Worm (Caenorhabditis elegans): Measurements from ENCODE around the gene T13F3.6.

The T13F3.6 gene

DNA sequence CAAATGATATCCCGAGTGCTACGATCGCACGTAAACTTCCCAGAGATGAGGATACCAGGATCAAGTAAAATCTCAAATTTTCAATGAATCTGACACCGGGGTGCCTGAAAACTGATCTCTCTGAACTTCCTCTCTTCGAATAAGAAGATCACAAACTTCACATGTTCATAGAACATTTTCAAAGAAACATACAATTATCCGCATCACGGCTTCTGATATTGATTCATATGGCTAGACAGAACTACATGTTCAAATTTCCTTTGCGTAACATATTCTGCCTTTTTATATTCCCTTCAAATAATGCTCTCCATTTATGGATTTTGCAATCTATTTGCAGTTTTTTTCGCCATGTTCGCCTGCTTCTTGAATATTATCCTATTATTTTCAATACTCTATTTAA is 26.0 kb upstream of the T13F3.6 start, which contains the start of gene srbc-83:
srbc-83 (plus strand) TSS at position 301 of the 400 bp plus-strand sequence.
- TF ChIP-seq T22C8.4 (GFP tag; IDR thresholded peaks at IDR 0.05) (no peak), flt-1 (GFP tag; IDR thresholded peaks at IDR 0.05) (no peak), ztf-29 (GFP tag; IDR thresholded peaks at IDR 0.05) (no peak), ztf-23 (GFP tag; IDR thresholded peaks at IDR 0.05) (no peak), ref-1 (GFP tag; conservative IDR thresholded peaks at IDR 0.05) (no peak), med-1 (GFP tag; optimal IDR thresholded peaks at IDR 0.05; ENCODE audit: insufficient read depth) (no peak), klf-2 (GFP tag; conservative IDR thresholded peaks at IDR 0.05) (no peak), tab-1 (GFP tag; IDR thresholded peaks at IDR 0.05) (no peak), cog-1 (tag; optimal IDR thresholded peaks at IDR 0.05) (no peak)

DNA sequence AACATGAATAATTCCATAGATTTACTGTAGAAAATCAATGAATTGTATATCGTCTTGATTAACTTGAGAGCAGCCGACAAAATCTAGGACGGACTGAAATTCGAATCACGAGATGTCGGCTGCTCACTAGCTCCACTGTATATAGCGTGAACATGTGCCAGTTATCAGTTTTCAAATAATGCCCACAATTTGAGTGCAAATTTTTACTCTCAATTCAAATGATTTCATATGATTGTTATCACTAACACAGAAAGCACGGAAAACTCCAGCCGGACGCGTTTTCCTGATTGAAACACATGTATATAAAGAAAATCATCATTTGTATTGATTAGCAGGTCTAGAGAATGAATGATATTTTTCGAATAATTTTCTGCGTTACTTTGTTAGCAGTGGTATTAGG is 21.4 kb upstream of the T13F3.6 start, which contains the start of gene oac-5:
oac-5 (plus strand) TSS at position 301 of the 400 bp plus-strand sequence.
- TF ChIP-seq ref-1 (GFP tag; conservative IDR thresholded peaks at IDR 0.05) (no peak), klf-2 (GFP tag; conservative IDR thresholded peaks at IDR 0.05) (no peak), tab-1 (GFP tag; IDR thresholded peaks at IDR 0.05) (no peak), ztf-29 (GFP tag; IDR thresholded peaks at IDR 0.05) (no peak), med-1 (GFP tag; optimal IDR thresholded peaks at IDR 0.05; ENCODE audit: insufficient read depth) (no peak), T22C8.4 (GFP tag; IDR thresholded peaks at IDR 0.05) (no peak), ztf-23 (GFP tag; IDR thresholded peaks at IDR 0.05) (no peak), flt-1 (GFP tag; IDR thresholded peaks at IDR 0.05) (no peak), cog-1 (tag; optimal IDR thresholded peaks at IDR 0.05) (no peak)

- TF ChIP-seq ref-1 (GFP tag; conservative IDR thresholded peaks at IDR 0.05) = no peak
- no peak for TF ChIP-seq med-1 (GFP tag; optimal IDR thresholded peaks at IDR 0.05; ENCODE audit: insufficient read depth)
- no peak for TF ChIP-seq cog-1 (tag; optimal IDR thresholded peaks at IDR 0.05)
- no peak for TF ChIP-seq ztf-29 (GFP tag; IDR thresholded peaks at IDR 0.05)
- TF ChIP-seq flt-1 (GFP tag; IDR thresholded peaks at IDR 0.05) = no peak
Measured at ce11 chrV:16287619-16288018, 16.6 kb upstream of the T13F3.6 start, which contains the start of gene F28G4.3. Gene F28G4.3, minus strand, starts transcription at chrV:16287719.

DNA sequence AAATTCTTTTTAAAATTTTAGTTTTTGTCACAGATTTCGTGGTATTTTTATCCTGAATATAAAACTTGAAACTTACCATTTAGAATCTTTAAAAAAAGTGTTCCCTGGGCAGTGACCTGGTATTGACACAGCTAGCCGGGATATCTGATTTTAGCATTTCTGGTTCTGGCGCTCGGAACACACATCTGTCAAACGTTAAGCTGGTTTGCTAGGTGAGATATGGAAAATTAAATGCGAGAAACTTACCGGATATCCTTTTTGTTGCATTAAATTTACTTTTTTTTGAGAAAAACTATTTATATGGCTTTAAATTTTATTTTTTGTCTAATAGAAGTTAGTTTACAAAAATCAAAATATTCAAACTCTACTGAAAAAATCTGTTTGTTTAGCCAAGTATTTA is 14.8 kb upstream of the T13F3.6 start, which contains the start of gene F28G4.4:
F28G4.4 (minus strand) TSS at position 101 of the 400 bp plus-strand sequence.
- TF ChIP-seq med-1 (GFP tag; optimal IDR thresholded peaks at IDR 0.05; ENCODE audit: insufficient read depth) (no peak), klf-2 (GFP tag; conservative IDR thresholded peaks at IDR 0.05) (no peak), T22C8.4 (GFP tag; IDR thresholded peaks at IDR 0.05) (no peak), ref-1 (GFP tag; conservative IDR thresholded peaks at IDR 0.05) (no peak), ztf-23 (GFP tag; IDR thresholded peaks at IDR 0.05) (no peak), tab-1 (GFP tag; IDR thresholded peaks at IDR 0.05) (no peak), cog-1 (tag; optimal IDR thresholded peaks at IDR 0.05) (no peak), ztf-29 (GFP tag; IDR thresholded peaks at IDR 0.05) (no peak), flt-1 (GFP tag; IDR thresholded peaks at IDR 0.05) (no peak)

DNA sequence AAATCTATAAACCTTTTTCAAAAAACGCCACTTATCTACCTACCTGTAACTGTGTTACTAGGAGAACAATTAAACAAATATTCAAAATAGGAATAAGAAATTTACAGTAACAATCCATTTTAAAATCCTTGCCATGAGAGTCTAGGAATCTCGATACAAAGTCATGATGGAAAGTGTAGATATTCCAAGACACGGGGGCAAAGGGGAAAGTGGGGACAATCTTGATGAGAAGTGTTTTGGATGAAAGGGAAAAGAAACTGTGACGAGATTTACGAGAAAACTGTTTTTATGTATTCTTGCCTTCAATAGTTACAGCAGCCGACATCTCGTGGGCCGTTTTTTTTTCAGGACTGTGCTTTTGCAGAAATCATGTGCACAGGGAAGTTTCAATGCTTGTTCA is 11.1 kb upstream of the T13F3.6 start, which contains the start of gene F28G4.2:
F28G4.2 (minus strand) TSS at position 175 of the 400 bp plus-strand sequence.
- TF ChIP-seq med-1 (GFP tag; optimal IDR thresholded peaks at IDR 0.05; ENCODE audit: insufficient read depth) = no peak
- no peak for TF ChIP-seq flt-1 (GFP tag; IDR thresholded peaks at IDR 0.05)
- no peak for TF ChIP-seq klf-2 (GFP tag; conservative IDR thresholded peaks at IDR 0.05)
- TF ChIP-seq ztf-23 (GFP tag; IDR thresholded peaks at IDR 0.05) = no peak
- TF ChIP-seq T22C8.4 (GFP tag; IDR thresholded peaks at IDR 0.05) = no peak
- TF ChIP-seq tab-1 (GFP tag; IDR thresholded peaks at IDR 0.05) = no peak
- no peak for TF ChIP-seq ztf-29 (GFP tag; IDR thresholded peaks at IDR 0.05)
- no peak for TF ChIP-seq ref-1 (GFP tag; conservative IDR thresholded peaks at IDR 0.05)
- no peak for TF ChIP-seq cog-1 (tag; optimal IDR thresholded peaks at IDR 0.05)

ce11 chrV:16277918-16278317 is 6.9 kb upstream of the T13F3.6 start, which contains the start of gene cyp-37B1:
Gene cyp-37B1, plus strand, starts transcription at chrV:16278116.
- no peak for TF ChIP-seq ref-1 (GFP tag; conservative IDR thresholded peaks at IDR 0.05)
- TF ChIP-seq flt-1 (GFP tag; IDR thresholded peaks at IDR 0.05) = no peak

DNA sequence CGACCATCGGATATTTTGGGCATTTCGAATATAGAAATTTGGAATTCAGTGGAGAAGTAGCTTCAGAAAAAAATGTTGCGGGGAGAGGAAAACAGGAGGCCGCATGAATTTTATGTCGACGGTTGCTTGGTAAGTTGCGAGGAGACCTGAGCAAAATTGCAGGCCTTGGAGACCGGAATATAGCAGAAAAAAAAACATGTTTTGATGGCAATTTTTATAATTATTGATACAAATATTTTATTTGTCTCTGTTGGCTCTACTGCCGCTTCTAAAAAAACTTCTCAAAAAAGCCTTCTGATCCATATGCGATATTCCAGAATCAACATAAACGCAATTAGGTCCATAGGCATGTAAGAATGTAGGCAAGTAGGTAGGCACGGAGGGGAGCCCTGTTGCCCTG is 4.3 kb upstream of the T13F3.6 start, which contains the start of gene pacl-1:
pacl-1 (minus strand) TSS at position 101 of the 400 bp plus-strand sequence.
- TF ChIP-seq cog-1 (tag; optimal IDR thresholded peaks at IDR 0.05) (no peak), ztf-23 (GFP tag; IDR thresholded peaks at IDR 0.05) (no peak), T22C8.4 (GFP tag; IDR thresholded peaks at IDR 0.05) (no peak), flt-1 (GFP tag; IDR thresholded peaks at IDR 0.05) (no peak), tab-1 (GFP tag; IDR thresholded peaks at IDR 0.05) (no peak), ztf-29 (GFP tag; IDR thresholded peaks at IDR 0.05) (no peak), klf-2 (GFP tag; conservative IDR thresholded peaks at IDR 0.05) (no peak), med-1 (GFP tag; optimal IDR thresholded peaks at IDR 0.05; ENCODE audit: insufficient read depth) (no peak), ref-1 (GFP tag; conservative IDR thresholded peaks at IDR 0.05) (no peak)

ce11 chrV:16269556-16269955 is 1.5 kb downstream of the T13F3.6 start, which contains the start of the genes fbxa-2 and T13F3.8:
Gene fbxa-2, minus strand, starts transcription at chrV:16269656.
Gene T13F3.8, plus strand, starts transcription at chrV:16269800.
- TF ChIP-seq klf-2 (GFP tag; conservative IDR thresholded peaks at IDR 0.05) = no peak
- TF ChIP-seq ref-1 (GFP tag; conservative IDR thresholded peaks at IDR 0.05) = no peak
- no peak for TF ChIP-seq cog-1 (tag; optimal IDR thresholded peaks at IDR 0.05)
- TF ChIP-seq tab-1 (GFP tag; IDR thresholded peaks at IDR 0.05) = no peak
- TF ChIP-seq ztf-23 (GFP tag; IDR thresholded peaks at IDR 0.05) = no peak
- no peak for TF ChIP-seq flt-1 (GFP tag; IDR thresholded peaks at IDR 0.05)
- TF ChIP-seq T22C8.4 (GFP tag; IDR thresholded peaks at IDR 0.05) = no peak
- no peak for TF ChIP-seq ztf-29 (GFP tag; IDR thresholded peaks at IDR 0.05)
- no peak for TF ChIP-seq med-1 (GFP tag; optimal IDR thresholded peaks at IDR 0.05; ENCODE audit: insufficient read depth)

ce11 chrV:16266514-16266913 is 4.5 kb downstream of the T13F3.6 start, which contains the start of gene T13F3.4:
Gene T13F3.4, minus strand, starts transcription at chrV:16266614.
- TF ChIP-seq flt-1 (GFP tag; IDR thresholded peaks at IDR 0.05) = no peak
- no peak for TF ChIP-seq tab-1 (GFP tag; IDR thresholded peaks at IDR 0.05)
- TF ChIP-seq ztf-29 (GFP tag; IDR thresholded peaks at IDR 0.05) = no peak
- TF ChIP-seq T22C8.4 (GFP tag; IDR thresholded peaks at IDR 0.05) = no peak
- no peak for TF ChIP-seq ref-1 (GFP tag; conservative IDR thresholded peaks at IDR 0.05)
- TF ChIP-seq med-1 (GFP tag; optimal IDR thresholded peaks at IDR 0.05; ENCODE audit: insufficient read depth) = no peak
- TF ChIP-seq cog-1 (tag; optimal IDR thresholded peaks at IDR 0.05) = no peak
- TF ChIP-seq ztf-23 (GFP tag; IDR thresholded peaks at IDR 0.05) = no peak
- no peak for TF ChIP-seq klf-2 (GFP tag; conservative IDR thresholded peaks at IDR 0.05)
